Fruit fly (Drosophila melanogaster) whole organism, embryonic: ENCODE data around the gene CG7991.

Experiments
- Atf-2 ChIP-seq: fragments of 200-800 bp; sonication (Bioruptor generic); optimal IDR thresholded peaks from 2 replicates; lab custom pipeline; 2016; ENCODE audit warnings: missing biosample characterization, missing genetic modification characterization
- B-H2 ChIP-seq: fragments of 200-800 bp; sonication (Bioruptor generic); optimal IDR thresholded peaks from 2 replicates; lab custom pipeline; 2018; ENCODE audit warnings: missing biosample characterization, mild to moderate bottlenecking, missing genetic modification characterization
- CG10147 ChIP-seq: fragments of 200-800 bp; sonication (Bioruptor generic); optimal IDR thresholded peaks from 2 replicates; lab custom pipeline; 2019; ENCODE audit warnings: missing biosample characterization, mild to moderate bottlenecking, missing genetic modification characterization, moderate library complexity
- CG10462 ChIP-seq: fragments of 200-800 bp; sonication (Bioruptor generic); optimal IDR thresholded peaks from 2 replicates; lab custom pipeline; 2016; ENCODE audit warnings: missing biosample characterization, missing genetic modification characterization
- CG11085 ChIP-seq: fragments of 200-800 bp; sonication (Bioruptor generic); IDR thresholded peaks from 2 replicates; pipeline ENCODE4 v1.3.6; 2022; ENCODE audit warnings: missing biosample characterization, missing genetic modification characterization
- CG12104 ChIP-seq: fragments of 200-800 bp; sonication (Bioruptor generic); optimal IDR thresholded peaks from 3 replicates; lab custom pipeline; 2016; ENCODE audit warnings: missing biosample characterization, missing genetic modification characterization
- CG12236 ChIP-seq: fragments of 200-800 bp; sonication (Bioruptor generic); optimal IDR thresholded peaks from 2 replicates; lab custom pipeline; 2016; ENCODE audit warnings: missing biosample characterization, missing genetic modification characterization
- CG13775 ChIP-seq: fragments of 200-800 bp; sonication (Bioruptor generic); optimal IDR thresholded peaks from 3 replicates; lab custom pipeline; 2017; ENCODE audit warnings: missing biosample characterization, mild to moderate bottlenecking, missing genetic modification characterization
- CG13894 ChIP-seq: fragments of 200-800 bp; sonication (Bioruptor generic); optimal IDR thresholded peaks from 3 replicates; lab custom pipeline; 2018; ENCODE audit warnings: missing biosample characterization, mild to moderate bottlenecking, missing genetic modification characterization, moderate library complexity
- CG14860 ChIP-seq: fragments of 200-800 bp; sonication (Bioruptor generic); IDR thresholded peaks from 3 replicates; pipeline ENCODE4 v1.3.6; 2022; ENCODE audit warnings: missing biosample characterization, missing genetic modification characterization; ENCODE audit not compliant: partially characterized antibody
- CG1647 ChIP-seq: fragments of 200-800 bp; sonication (Bioruptor generic); optimal IDR thresholded peaks from 3 replicates; lab custom pipeline; 2016; ENCODE audit warnings: missing biosample characterization, missing genetic modification characterization
- CG16813 ChIP-seq: fragments of 200-800 bp; sonication (Bioruptor generic); IDR thresholded peaks from 3 replicates; pipeline ENCODE4 v1.3.6; 2022; ENCODE audit warnings: missing biosample characterization, missing genetic modification characterization; ENCODE audit not compliant: partially characterized antibody
- CG18011 ChIP-seq: fragments of 200-800 bp; sonication (Bioruptor generic); optimal IDR thresholded peaks from 2 replicates; lab custom pipeline; 2017; ENCODE audit warnings: missing biosample characterization, missing genetic modification characterization, mild to moderate bottlenecking, moderate library complexity, missing genotype
- CG30020 ChIP-seq: fragments of 200-800 bp; optimal IDR thresholded peaks from 2 replicates; lab custom pipeline; 2019; ENCODE audit warnings: missing biosample characterization, mild to moderate bottlenecking, missing genetic modification characterization, moderate library complexity
- CG6854 ChIP-seq: fragments of 200-800 bp; sonication (Bioruptor generic); optimal IDR thresholded peaks from 3 replicates; lab custom pipeline; 2017; ENCODE audit warnings: missing biosample characterization, mild to moderate bottlenecking, missing genetic modification characterization
- D ChIP-seq, 2 experiments: fragments of 200-800 bp in 1 of 2; fragments of >200 bp in 1 of 2; sonication (Bioruptor generic) in 1 of 2; optimal IDR thresholded peaks; 2 replicates in 1 of 2; 3 replicates in 1 of 2; lab custom pipeline; 2017; ENCODE audit warnings: mild to moderate bottlenecking in 1 of 2, missing biosample characterization in 1 of 2, missing genetic modification characterization in 1 of 2, missing genetic modification reagents in 1 of 2
- Dek ChIP-seq: fragments of 200-800 bp; sonication (Bioruptor generic); optimal IDR thresholded peaks from 3 replicates; lab custom pipeline; 2019; ENCODE audit warnings: missing biosample characterization, mild to moderate bottlenecking, missing genetic modification characterization, moderate library complexity
- Dll ChIP-seq: fragments of 200-800 bp; sonication (Bioruptor generic); IDR thresholded peaks from 4 replicates; pipeline ENCODE4 v1.3.6; 2022; ENCODE audit warnings: missing biosample characterization, missing genetic modification characterization; ENCODE audit not compliant: partially characterized antibody
- ERR ChIP-seq: fragments of 200-800 bp; sonication (Bioruptor generic); optimal IDR thresholded peaks from 2 replicates; lab custom pipeline; 2016; ENCODE audit warnings: missing biosample characterization, missing genetic modification characterization
- H2.0 ChIP-seq: fragments of 200-800 bp; sonication (Bioruptor generic); IDR thresholded peaks from 2 replicates; pipeline ENCODE4 v1.3.6; 2022; ENCODE audit warnings: missing biosample characterization, missing genetic modification characterization
- HLHmδ ChIP-seq: fragments of 200-800 bp; sonication (Bioruptor generic); optimal IDR thresholded peaks from 2 replicates; lab custom pipeline; 2018; ENCODE audit warnings: missing biosample characterization, mild to moderate bottlenecking, missing genetic modification characterization, moderate library complexity
- HmgZ ChIP-seq: fragments of 200-800 bp; sonication (Bioruptor generic); optimal IDR thresholded peaks from 2 replicates; lab custom pipeline; 2018; ENCODE audit warnings: missing biosample characterization, mild to moderate bottlenecking, missing genetic modification characterization
- Hmx ChIP-seq: fragments of 200-800 bp; sonication (Bioruptor generic); optimal IDR thresholded peaks from 2 replicates; lab custom pipeline; 2016; ENCODE audit warnings: missing biosample characterization, missing genetic modification characterization
- Neu2 ChIP-seq: fragments of 200-800 bp; sonication (Bioruptor generic); optimal IDR thresholded peaks from 3 replicates; lab custom pipeline; 2016; ENCODE audit warnings: missing biosample characterization, missing genetic modification characterization, borderline replicate concordance
- Ptx1 ChIP-seq: fragments of 200-800 bp; sonication (Bioruptor generic); IDR thresholded peaks from 2 replicates; pipeline ENCODE4 v1.3.6; 2022; ENCODE audit warnings: missing biosample characterization, missing genetic modification characterization
- Stat92E ChIP-seq, 3 experiments: fragments of >200 bp in 2 of 3; fragments of 200-800 bp in 1 of 3; sonication (Bioruptor generic) in 1 of 3; optimal IDR thresholded peaks; 2 replicates each; lab custom pipeline; 2017 to 2019; ENCODE audit warnings: missing biosample characterization in 3 of 3, missing genetic modification characterization in 3 of 3, mild to moderate bottlenecking in 1 of 3, moderate library complexity in 1 of 3
- Vsx1 ChIP-seq: fragments of 200-800 bp; sonication (Bioruptor generic); optimal IDR thresholded peaks from 2 replicates; lab custom pipeline; 2017; ENCODE audit warnings: missing biosample characterization, mild to moderate bottlenecking, missing genetic modification characterization, missing genetic modification reagents
- ac ChIP-seq: fragments of 200-800 bp; sonication (Bioruptor generic); optimal IDR thresholded peaks from 3 replicates; lab custom pipeline; 2017; ENCODE audit warnings: missing biosample characterization, mild to moderate bottlenecking, missing genetic modification characterization
- amos ChIP-seq: fragments of 200-800 bp; sonication (Bioruptor generic); IDR thresholded peaks from 2 replicates; pipeline ENCODE4 v1.3.6; 2022; ENCODE audit warnings: missing biosample characterization, missing genetic modification characterization; ENCODE audit not compliant: partially characterized antibody
- cad ChIP-seq: fragments of >200 bp; optimal IDR thresholded peaks from 2 replicates; lab custom pipeline; 2017; ENCODE audit warnings: missing biosample characterization, missing genetic modification characterization
- cato ChIP-seq: fragments of 200-800 bp; sonication (Bioruptor generic); optimal IDR thresholded peaks from 2 replicates; lab custom pipeline; 2016; ENCODE audit warnings: missing biosample characterization, missing genetic modification characterization, borderline replicate concordance
- chm ChIP-seq: fragments of 200-800 bp; sonication (Bioruptor generic); IDR thresholded peaks from 2 replicates; pipeline ENCODE4 v1.3.6; 2022; ENCODE audit warnings: missing biosample characterization, missing genetic modification characterization
- ci ChIP-seq: fragments of 200-800 bp; sonication (Bioruptor generic); IDR thresholded peaks from 3 replicates; pipeline ENCODE4 v1.3.6; 2022; ENCODE audit warnings: missing biosample characterization, missing genetic modification characterization
- da ChIP-seq: fragments of 200-800 bp; sonication (Bioruptor generic); optimal IDR thresholded peaks from 2 replicates; lab custom pipeline; 2016; ENCODE audit warnings: missing biosample characterization, missing genetic modification characterization
- dati ChIP-seq: fragments of 200-800 bp; sonication (Bioruptor generic); IDR thresholded peaks from 2 replicates; pipeline ENCODE4 v1.3.6; 2022; ENCODE audit warnings: missing biosample characterization, missing genetic modification characterization
- dysf ChIP-seq: fragments of 200-800 bp; sonication (Bioruptor generic); IDR thresholded peaks from 3 replicates; pipeline ENCODE4 v1.3.6; 2022; ENCODE audit warnings: missing biosample characterization, missing genetic modification characterization
- gsb-n ChIP-seq: fragments of 200-800 bp; sonication (Bioruptor generic); optimal IDR thresholded peaks from 3 replicates; lab custom pipeline; 2018; ENCODE audit warnings: missing biosample characterization, mild to moderate bottlenecking, missing genetic modification characterization
- inv ChIP-seq: fragments of 200-800 bp; sonication (Bioruptor generic); IDR thresholded peaks from 2 replicates; pipeline ENCODE4 v1.3.6; 2022; ENCODE audit warnings: missing biosample characterization, missing genetic modification characterization; ENCODE audit not compliant: partially characterized antibody
- jing ChIP-seq: fragments of 200-800 bp; sonication (Bioruptor generic); optimal IDR thresholded peaks from 2 replicates; lab custom pipeline; 2018; ENCODE audit warnings: missing biosample characterization, mild to moderate bottlenecking, missing genetic modification characterization
- kah ChIP-seq: fragments of 200-800 bp; sonication (Bioruptor generic); optimal IDR thresholded peaks from 2 replicates; lab custom pipeline; 2018; ENCODE audit warnings: missing biosample characterization, mild to moderate bottlenecking, missing genetic modification characterization
- lola ChIP-seq, 3 experiments: fragments of >200 bp in 2 of 3; fragments of 200-800 bp in 1 of 3; sonication (Bioruptor generic) in 1 of 3; optimal IDR thresholded peaks; 2 replicates each; lab custom pipeline; 2017 to 2019; ENCODE audit warnings: missing biosample characterization in 3 of 3, missing genetic modification characterization in 3 of 3, mild to moderate bottlenecking in 1 of 3, moderate library complexity in 1 of 3
- onecut ChIP-seq: fragments of 200-800 bp; sonication (Bioruptor generic); IDR thresholded peaks from 2 replicates; pipeline ENCODE4 v1.3.6; 2022; ENCODE audit warnings: missing biosample characterization, missing genetic modification characterization
- phol ChIP-seq: fragments of 200-800 bp; sonication (Bioruptor generic); optimal IDR thresholded peaks from 3 replicates; lab custom pipeline; 2018; ENCODE audit warnings: missing biosample characterization, mild to moderate bottlenecking, missing genetic modification characterization, moderate library complexity
- pita ChIP-seq: fragments of 200-800 bp; sonication (Bioruptor generic); optimal IDR thresholded peaks from 2 replicates; lab custom pipeline; 2017; ENCODE audit warnings: missing biosample characterization, mild to moderate bottlenecking, missing genetic modification characterization
- pzg ChIP-seq: fragments of 200-800 bp; sonication (Bioruptor generic); optimal IDR thresholded peaks from 3 replicates; lab custom pipeline; 2018; ENCODE audit warnings: missing biosample characterization, mild to moderate bottlenecking, missing genetic modification characterization, moderate library complexity
- slou ChIP-seq: fragments of 200-800 bp; sonication (Bioruptor generic); optimal IDR thresholded peaks from 3 replicates; lab custom pipeline; 2016; ENCODE audit warnings: missing biosample characterization, missing genetic modification characterization
- slp2 ChIP-seq: fragments of 200-800 bp; sonication (Bioruptor generic); optimal IDR thresholded peaks from 2 replicates; lab custom pipeline; 2016; ENCODE audit warnings: missing biosample characterization, missing genetic modification characterization
- sna ChIP-seq: fragments of 200-800 bp; sonication (Bioruptor generic); IDR thresholded peaks from 2 replicates; pipeline ENCODE4 v1.3.6; 2022; ENCODE audit warnings: missing biosample characterization, missing genetic modification characterization; ENCODE audit not compliant: partially characterized antibody
- sob ChIP-seq: fragments of 200-800 bp; sonication (Bioruptor generic); IDR thresholded peaks from 2 replicates; pipeline ENCODE4 v1.3.6; 2022; ENCODE audit warnings: missing biosample characterization, missing genetic modification characterization

The CG7991 gene

DNA sequence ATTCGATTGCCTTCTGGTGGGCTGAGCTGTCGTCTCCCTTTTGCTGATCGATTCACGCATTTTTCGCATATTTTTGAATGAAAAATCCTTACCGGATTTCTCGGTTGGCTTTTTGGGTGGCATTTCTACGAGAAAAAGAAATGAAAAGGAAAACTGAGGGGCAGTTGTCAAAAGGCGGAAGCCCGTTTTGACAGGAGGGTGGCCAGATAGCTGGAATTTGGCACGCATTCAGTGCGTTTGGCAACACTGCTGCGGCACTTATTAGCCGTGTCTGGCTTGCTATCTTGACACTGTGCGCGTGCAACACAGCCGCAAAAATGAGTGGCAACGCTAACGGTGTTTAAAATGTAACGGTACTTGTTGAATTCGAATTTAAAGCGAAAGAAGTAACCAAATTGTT, 6.0 kb upstream of the CG7991 start, which contains the start of gene RpL23A (continued):
- TF ChIP-seq CG30020 (tag; lab: Kevin White, UChicago): peak; percentile 82
- peak; percentile 62 for TF ChIP-seq CG16813 (GFP tag; lab: Robert Waterston, UW)
- peak; percentile 93 for TF ChIP-seq onecut
- peak; percentile 90 for TF ChIP-seq Dek (tag; lab: Kevin White, UChicago)
- TF ChIP-seq ac (GFP tag; lab: Kevin White, UChicago): peak; percentile 86
- TF ChIP-seq B-H2 (GFP tag; lab: Kevin White, UChicago): peak; percentile 97
- peak; percentile 70 for TF ChIP-seq Hmx (GFP tag; lab: Kevin White, UChicago)
- no peak for TF ChIP-seq Dll (GFP tag; lab: Robert Waterston, UW)
- peak; percentile 87 for TF ChIP-seq CG18011 (GFP tag; lab: Kevin White, UChicago)
- peak in 1 of 3 experiments; percentile 91 for TF ChIP-seq Stat92E (GFP tag; optimal IDR thresholded peaks at IDR 0.05; lab: Kevin White, UChicago)
- peak; percentile 93 for TF ChIP-seq Atf-2 (GFP tag; lab: Kevin White, UChicago)
- peak; percentile 87 for TF ChIP-seq dati (GFP tag; lab: Robert Waterston, UW)
- TF ChIP-seq dysf (GFP tag; lab: Robert Waterston, UW): peak; percentile 94
- TF ChIP-seq D (optimal IDR thresholded peaks at IDR 0.05; lab: Kevin White, UChicago): peak; percentile 69
- TF ChIP-seq D (GFP tag; optimal IDR thresholded peaks at IDR 0.05; lab: Kevin White, UChicago): peak; percentile 92
- peak; percentile 96 for TF ChIP-seq slou (GFP tag; lab: Kevin White, UChicago)
- TF ChIP-seq CG14860: no peak
- peak; percentile 85 for TF ChIP-seq CG6854 (GFP tag; lab: Kevin White, UChicago)
- TF ChIP-seq pita (GFP tag; lab: Kevin White, UChicago): no peak
- peak; percentile 89 for TF ChIP-seq cato (GFP tag; lab: Kevin White, UChicago)
- peak; percentile 97 for TF ChIP-seq chm (GFP tag; lab: Robert Waterston, UW)
- peak; percentile 89 for TF ChIP-seq Neu2 (GFP tag; lab: Kevin White, UChicago)
- peak; percentile 95 for TF ChIP-seq da
- peak; percentile 95 for TF ChIP-seq phol (tag; lab: Kevin White, UChicago)
- TF ChIP-seq sob (GFP tag; lab: Robert Waterston, UW): peak; percentile 98
- peak; percentile 95 for TF ChIP-seq Ptx1 (GFP tag; lab: Robert Waterston, UW)
- peak; percentile 95 for TF ChIP-seq ERR (GFP tag; lab: Kevin White, UChicago)
- TF ChIP-seq CG13775 (GFP tag; lab: Kevin White, UChicago): peak; percentile 98
- TF ChIP-seq CG12236 (GFP tag; lab: Kevin White, UChicago): peak; percentile 89
- TF ChIP-seq inv: peak; percentile 23; the same call in 1 of the 2 replicates
- peak; percentile 73 for TF ChIP-seq amos (GFP tag; lab: Robert Waterston, UW)
- peak in 1 of 3 experiments; percentile 70 for TF ChIP-seq lola (GFP tag; optimal IDR thresholded peaks at IDR 0.05; lab: Kevin White, UChicago)
- peak; percentile 49; the same call in 1 of the 2 replicates for TF ChIP-seq sna
- TF ChIP-seq HLHmδ (GFP tag; lab: Kevin White, UChicago): peak; percentile 98
- peak; percentile 92 for TF ChIP-seq gsb-n
- peak; percentile 100 for TF ChIP-seq pzg (GFP tag; lab: Kevin White, UChicago)
- peak; percentile 92 for TF ChIP-seq H2.0 (GFP tag; lab: Robert Waterston, UW)
- TF ChIP-seq HmgZ: peak; percentile 98
- peak; percentile 79 for TF ChIP-seq kah (GFP tag; lab: Kevin White, UChicago)
- TF ChIP-seq jing (GFP tag; lab: Kevin White, UChicago): peak; percentile 89
- peak; percentile 95 for TF ChIP-seq slp2 (GFP tag; lab: Kevin White, UChicago)
- peak; percentile 98 for TF ChIP-seq Vsx1 (GFP tag; lab: Kevin White, UChicago)
- TF ChIP-seq CG10147 (GFP tag; lab: Kevin White, UChicago): peak; percentile 89
- peak; percentile 96 for TF ChIP-seq CG11085
- TF ChIP-seq CG10462 (GFP tag; lab: Kevin White, UChicago): peak; percentile 88
- peak; percentile 95 for TF ChIP-seq CG13894
- no peak for TF ChIP-seq cad (GFP tag; lab: Kevin White, UChicago)
- TF ChIP-seq ci (GFP tag; lab: Robert Waterston, UW): peak; percentile 99
- TF ChIP-seq CG12104: peak; percentile 95
- TF ChIP-seq CG1647 (GFP tag; lab: Kevin White, UChicago): peak; percentile 97
